Fruit fly (Drosophila melanogaster): ENCODE data around the gene CG31380.

- TF ChIP-seq CG8478 (optimal IDR thresholded peaks at IDR 0.05) (no peak), EcR (GFP tag; optimal IDR thresholded peaks at IDR 0.05) (no peak), psq (optimal IDR thresholded peaks at IDR 0.05) (no peak), usp (GFP tag; optimal IDR thresholded peaks at IDR 0.05) (no peak)
These were observed 35.5 kb downstream of the CG31380 start for dm6 chr3R:25753798-25754197.
